Fruit fly (Drosophila melanogaster): ENCODE results near the gene CG7988.
A peak's percentile ranks its signal among the peaks of the same experiment; 100 is the strongest.

The CG7988 gene

DNA sequence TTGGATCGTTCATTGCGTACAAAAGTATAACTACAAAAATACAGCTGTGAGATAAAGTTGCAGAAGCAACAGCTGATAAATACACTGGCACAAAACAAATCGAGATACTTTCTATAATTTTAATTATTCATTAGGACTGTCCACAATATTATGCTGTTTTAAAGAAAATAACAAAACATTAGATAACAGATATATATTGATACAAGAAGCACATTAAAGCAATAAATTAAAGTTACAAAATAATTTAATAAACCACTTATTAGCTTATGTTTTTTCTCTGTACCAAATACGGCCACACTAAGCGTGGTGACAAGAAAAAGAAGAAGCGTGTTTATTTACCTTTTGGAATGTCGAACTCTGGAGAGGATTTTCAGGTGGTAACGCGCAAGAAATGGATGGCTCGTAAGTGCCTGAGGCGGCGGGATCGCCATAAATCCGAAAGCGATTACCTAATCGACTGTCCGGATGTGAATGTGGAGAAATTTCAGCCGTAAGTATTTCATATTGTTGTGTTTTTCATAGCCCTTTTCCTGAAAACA lies at the start of gene CG7988, which contains the start of gene CG7183:
CG7988 (plus strand) TSS at position 316 of the 539 bp plus-strand sequence.
CG7183 (minus strand) TSS at position 489 of the 539 bp plus-strand sequence.
- TF ChIP-seq noc (tag; optimal IDR thresholded peaks at IDR 0.05) = peak; percentile 92

DNA sequence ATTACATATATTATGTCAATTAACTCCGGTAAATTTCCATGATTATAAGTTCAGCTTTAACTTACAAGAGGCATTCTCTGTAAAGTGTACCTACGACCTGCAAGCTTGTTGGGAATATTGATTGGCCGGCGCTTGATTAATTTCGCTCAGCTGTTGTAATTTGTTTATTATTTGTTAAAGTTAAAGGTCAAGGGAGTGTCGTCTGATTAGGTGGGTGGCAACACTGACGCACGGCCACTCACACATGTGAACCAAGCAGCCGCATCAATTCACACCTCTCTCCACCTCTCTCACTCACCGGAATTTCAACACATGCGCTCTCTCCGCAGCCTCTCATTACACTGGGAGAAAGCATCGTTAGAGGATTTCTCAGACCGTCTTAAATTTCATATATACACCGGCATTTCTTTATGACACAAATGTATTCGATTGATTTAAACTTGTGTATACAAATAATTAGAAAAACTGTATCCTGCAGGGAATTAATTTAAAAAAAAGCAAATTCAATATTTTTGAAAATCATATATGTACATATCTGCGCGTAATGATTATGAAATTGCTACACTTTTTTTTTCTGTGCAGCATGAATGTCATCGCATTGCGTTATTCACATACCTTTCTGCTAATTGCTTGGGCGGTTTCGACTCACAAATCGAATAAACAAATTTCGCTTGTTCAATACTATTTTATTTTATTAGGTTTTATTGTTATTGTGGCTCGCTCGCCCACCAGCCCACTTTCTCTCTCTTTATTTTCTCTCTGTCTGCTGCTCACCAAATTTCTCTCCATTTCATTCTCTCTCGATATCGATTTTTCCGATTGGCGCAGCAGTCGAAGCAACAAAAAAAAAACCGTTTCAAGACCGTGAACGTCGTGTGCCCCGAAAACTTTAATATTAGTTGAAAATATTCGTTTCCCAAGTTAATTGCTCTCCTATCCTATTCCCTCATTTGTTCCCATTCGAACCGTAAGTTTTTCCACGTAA lies 48.1 kb upstream of the CG7988 start:
- TF ChIP-seq noc (tag; optimal IDR thresholded peaks at IDR 0.05) = peak; percentile 89

DNA sequence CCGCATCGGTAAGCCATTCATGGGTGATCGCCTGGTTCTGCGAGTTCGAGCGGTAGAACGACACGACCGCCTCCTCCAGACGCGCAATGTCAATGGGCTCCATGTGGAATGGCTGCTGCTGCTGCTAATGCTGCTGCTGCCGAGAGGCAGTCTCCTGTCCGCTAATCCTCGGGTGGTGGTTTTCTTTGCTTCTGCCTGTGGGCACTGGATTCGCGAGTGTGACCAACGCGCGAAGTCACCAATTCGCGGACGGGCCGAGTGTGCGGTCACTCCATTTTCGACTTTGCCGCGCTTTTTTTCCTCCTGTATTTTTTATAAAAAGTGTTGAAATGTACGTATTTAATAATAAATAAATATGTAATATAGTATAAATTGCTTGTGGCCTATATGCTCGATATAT lies 37.1 kb upstream of the CG7988 start, which contains the start of gene cdm:
cdm (minus strand) TSS at position 236 of the 400 bp plus-strand sequence.
- no peak for TF ChIP-seq noc (tag; optimal IDR thresholded peaks at IDR 0.05)

DNA sequence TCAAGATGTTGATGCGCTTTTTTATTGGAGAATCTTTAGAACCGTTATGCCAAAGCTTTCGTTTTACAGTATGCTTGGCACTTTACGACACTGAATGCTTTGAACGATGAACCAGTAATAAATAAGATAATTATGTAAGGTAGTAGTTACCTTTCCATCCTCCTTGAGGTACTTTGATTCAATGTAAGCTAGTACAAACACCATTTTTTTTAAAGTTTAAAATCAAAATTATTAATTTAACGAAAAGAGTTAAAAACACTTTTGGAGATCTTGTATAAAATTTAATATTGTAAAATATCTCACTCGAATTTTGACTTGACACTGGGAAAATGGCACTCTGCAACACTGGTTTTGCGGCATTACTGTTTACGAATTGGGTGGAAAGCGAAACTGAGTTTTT lies 34.9 kb upstream of the CG7988 start, which contains the start of the genes Arp5 and CG7208:
Arp5 (plus strand) TSS at position 114 of the 400 bp plus-strand sequence.
CG7208 (minus strand) TSS at position 331 of the 400 bp plus-strand sequence.
- peak; percentile 81 for TF ChIP-seq noc (tag; optimal IDR thresholded peaks at IDR 0.05)

DNA sequence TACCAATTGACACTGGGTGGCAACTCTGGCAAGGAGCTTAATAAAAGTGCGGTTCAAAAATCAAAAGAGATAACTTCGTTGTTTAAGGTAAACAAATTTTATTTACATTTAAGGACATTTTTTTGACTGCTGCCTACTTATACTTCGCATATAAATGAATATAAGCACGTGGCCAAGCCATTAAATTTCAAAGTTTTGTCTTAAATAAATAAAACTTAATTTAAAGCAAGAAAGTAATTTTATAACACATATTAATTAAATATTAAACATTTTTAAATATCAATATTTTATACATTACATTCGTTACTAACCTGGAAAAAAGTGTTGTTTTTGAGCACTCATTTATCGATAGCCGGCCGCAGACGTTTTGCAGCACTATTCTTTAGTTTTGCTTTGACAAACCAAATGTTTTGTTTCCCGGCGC lies 31.6 kb upstream of the CG7988 start, which contains the start of the genes CG12321 and MED17:
CG12321 (minus strand) TSS at position 6 of the 424 bp plus-strand sequence.
MED17 (plus strand) TSS at position 371 of the 424 bp plus-strand sequence.
- TF ChIP-seq noc (tag; optimal IDR thresholded peaks at IDR 0.05) = peak; percentile 87

DNA sequence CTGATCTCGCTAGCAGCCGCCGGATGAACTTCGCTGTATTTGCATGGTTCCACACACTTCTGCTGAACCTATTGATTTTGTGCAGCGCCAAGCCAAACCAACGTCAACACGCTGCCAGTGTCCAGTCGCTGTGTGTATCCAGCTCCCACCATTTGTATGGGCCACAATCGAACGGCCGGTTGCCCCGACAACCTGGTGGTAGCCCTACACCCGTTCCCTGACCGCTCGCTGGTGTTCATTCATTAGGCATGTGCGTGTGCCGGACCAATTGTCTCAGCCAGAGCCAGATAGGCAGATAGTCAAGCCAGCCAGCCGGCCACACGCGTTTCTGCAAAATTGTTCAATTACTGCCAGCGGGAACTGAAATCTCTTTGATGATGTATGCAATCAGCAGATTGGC lies 28.5 kb upstream of the CG7988 start, which contains the start of gene CG14313:
CG14313 (minus strand) TSS at position 101 of the 400 bp plus-strand sequence.
- TF ChIP-seq noc (tag; optimal IDR thresholded peaks at IDR 0.05) = no peak

DNA sequence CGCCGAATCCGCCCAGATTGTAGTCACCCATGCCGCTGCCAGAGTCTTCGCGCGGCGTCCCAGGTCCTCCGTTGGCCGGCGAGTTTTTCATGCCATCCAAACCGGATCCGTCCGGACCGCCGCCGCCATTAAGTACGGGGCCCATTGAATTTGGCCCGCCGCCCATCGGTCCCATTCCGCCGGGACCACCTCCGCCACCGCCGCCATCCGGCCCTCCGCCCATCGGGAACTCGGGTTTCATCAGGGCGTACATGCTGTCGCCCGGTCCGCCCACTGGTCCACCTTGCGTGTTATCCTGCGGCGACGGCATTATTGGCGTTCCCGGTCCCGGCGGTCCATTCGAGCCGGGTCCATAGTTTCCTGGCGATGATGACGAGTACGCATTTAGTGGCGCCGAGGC lies 25.0 kb upstream of the CG7988 start:
- TF ChIP-seq noc (tag; optimal IDR thresholded peaks at IDR 0.05) = no peak

DNA sequence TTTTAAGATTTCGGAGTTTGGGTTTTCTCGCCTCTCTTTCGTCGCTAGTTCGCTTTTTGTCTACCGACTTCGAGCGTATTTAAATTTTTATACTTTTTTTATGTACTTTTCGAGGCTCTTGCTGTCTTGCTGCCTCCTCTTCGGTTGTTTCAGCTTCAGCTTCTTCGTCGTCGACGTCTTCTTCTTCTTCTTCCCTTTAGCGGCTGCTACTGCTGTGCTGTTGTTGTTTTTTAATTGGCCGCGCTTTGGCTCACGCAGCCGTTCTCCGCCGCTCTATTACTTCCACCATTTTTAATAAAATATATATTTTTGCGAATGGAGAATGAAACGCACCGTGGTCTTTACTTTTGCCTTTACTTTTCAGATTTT lies 23.7 kb upstream of the CG7988 start:
- no peak for TF ChIP-seq noc (tag; optimal IDR thresholded peaks at IDR 0.05)

DNA sequence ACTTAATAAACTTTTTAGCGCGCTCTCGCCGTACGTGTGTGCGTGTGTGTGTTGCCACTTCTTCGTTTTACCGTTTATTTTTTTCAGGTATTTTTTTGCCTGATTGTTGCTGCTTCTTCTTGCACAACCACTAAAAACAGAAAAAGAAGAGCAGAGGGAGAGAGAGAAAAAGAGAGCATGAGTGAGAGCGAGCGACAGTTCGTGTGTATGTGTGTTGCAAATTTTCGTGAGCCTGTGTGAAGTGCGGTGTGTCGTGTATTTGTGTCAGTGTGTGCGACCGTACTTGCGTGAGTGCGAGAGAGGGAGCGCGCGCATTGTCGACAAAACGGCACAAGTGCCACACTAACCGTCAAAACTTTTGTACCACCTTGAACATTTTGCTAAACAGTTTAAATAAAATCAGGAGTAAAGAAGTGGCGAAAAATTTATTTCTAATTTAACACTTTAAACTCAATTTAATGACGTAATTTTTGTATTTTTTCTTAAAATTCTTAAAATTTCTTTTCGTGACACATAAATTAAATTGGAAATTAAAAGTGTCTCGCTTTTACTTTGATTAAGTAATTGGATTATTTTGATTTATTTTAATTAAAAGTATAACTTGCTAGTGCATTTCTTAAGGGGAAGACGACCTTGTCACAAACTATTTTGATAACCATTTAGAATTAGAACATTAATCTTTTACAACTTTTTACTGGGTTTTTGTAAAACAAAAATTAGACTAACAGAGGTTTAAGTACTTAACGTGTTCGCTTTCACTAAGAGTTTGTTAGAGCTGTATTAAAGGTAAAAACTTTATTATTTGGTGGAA lies 23.1 kb upstream of the CG7988 start:
- TF ChIP-seq noc (tag; optimal IDR thresholded peaks at IDR 0.05) = peak; percentile 51

DNA sequence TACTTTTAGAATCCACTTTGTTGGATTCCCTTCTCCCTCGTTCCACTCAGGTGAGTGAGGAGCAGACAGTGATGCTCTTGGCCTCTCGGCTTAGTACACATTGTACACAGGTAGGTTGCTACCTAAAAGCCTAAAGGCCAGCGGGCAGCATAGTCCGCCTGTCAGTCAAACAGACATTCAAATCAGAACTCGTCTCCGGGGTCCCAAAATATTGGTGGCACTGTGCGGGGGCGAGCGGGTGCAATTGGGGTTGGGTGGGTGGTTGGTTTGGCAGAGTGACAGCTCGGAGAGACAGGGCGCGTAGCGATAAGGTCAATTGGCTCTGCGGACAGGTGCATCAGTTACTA lies 22.6 kb upstream of the CG7988 start:
- no peak for TF ChIP-seq noc (tag; optimal IDR thresholded peaks at IDR 0.05)

DNA sequence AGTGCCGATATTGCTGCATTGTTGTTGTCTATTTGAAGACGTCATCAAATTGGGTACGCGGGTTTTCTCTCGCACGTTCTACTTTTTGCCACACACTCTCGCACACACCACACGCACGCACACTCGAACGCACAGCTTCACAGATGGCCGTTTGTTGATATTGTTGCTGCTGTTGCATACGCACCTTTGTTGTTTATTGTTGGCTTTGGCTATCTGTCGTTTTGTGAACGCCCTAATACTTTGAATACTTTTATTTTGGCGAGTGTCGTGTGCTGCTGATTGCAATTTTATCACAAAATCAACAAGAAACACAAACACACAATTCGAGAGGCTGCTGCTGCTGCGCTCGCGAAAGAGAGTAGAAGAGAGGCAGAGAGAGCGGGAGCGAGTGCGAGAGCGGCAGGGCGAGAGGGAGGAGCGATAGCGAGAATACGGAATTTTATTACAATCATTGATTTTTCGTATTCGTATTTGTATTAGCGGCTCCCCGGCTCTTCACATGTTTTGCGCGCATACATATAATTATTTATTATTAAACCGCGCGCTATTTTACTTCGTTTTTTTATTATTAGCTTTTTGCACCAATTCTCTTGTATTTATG lies 21.7 kb upstream of the CG7988 start:
- peak; percentile 50 for TF ChIP-seq noc (tag; optimal IDR thresholded peaks at IDR 0.05)

DNA sequence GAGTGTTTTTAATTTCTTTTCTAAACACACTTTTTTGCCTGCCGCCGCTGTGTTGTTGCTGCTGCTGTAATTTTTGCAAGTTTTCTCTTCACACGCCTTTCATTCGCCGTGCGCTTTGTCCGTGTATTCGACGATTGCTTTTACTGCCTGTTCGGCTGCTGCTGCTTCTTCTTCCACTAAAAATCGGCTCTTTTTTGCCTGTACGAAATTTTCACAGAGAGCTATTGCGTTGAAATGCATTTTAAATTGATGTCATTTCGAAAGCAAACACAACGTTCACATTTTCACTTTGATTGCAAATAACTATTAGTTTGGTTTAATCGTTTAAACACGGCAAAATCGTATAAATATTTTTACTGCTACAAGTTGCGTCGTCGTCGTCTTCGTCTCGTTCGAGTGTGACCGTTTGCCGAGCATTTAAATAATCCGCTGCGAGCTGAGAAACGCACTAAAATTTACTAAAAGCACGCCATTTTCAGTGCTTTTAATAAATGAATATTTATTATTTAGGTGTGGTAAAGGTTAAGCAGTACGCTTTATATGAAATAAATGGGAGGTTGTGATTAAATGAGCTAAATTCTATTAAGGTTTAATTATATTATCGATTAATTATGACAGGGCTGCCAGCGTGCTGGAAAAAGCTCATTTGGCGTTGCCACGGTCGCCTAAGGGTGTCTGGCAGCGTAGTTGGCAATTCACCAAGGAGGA lies 21.0 kb upstream of the CG7988 start, which contains the start of the genes Ssdp and CG7985:
Ssdp (minus strand) TSS at position 419 of the 708 bp plus-strand sequence.
CG7985 (plus strand) TSS at position 681 of the 708 bp plus-strand sequence.
- TF ChIP-seq noc (tag; optimal IDR thresholded peaks at IDR 0.05) = no peak

DNA sequence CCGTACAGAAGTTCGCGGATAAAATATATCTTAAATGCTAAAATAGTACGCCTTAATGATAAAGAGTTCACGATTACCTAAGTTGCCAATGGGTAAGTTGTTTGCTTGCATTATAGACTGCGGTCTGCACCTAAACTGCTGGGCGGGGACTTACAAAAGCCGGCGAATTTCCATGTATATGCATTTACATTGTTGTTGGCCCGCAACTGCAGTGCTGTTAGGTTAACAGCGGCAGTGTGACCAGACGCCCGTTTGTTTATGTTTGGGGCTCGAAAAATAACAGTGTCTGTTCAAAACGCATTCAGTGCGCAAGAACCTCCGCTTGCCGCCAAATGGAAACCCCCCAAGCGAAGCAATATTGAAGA lies 20.5 kb upstream of the CG7988 start:
- TF ChIP-seq noc (tag; optimal IDR thresholded peaks at IDR 0.05) = no peak

DNA sequence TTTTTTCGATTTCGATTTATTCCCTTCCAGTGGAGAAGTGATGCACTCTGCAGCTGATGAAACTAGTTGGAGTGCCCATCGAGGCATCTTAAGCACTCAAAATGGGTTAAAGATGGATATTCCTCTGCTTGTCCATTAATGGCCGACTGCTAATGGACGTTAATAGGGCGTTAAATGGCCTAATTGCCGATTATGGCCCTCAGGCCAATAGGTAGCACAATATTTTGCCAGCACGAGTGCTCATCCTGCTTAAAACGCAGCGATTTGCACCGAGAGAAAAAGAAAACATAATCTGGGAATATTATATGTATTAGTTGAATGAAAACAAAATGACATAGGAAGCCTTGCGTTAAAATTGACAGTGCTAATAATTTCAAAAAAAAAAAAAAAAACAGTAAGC lies 11.8 kb upstream of the CG7988 start, which contains the start of gene CG44158:
CG44158 (plus strand) TSS at position 301 of the 400 bp plus-strand sequence.
- no peak for TF ChIP-seq noc (tag; optimal IDR thresholded peaks at IDR 0.05)
